Fruit fly (Drosophila melanogaster) whole organism, prepupa: Measurements from ENCODE around the gene Snapin.

ENCODE experiments used
- Blimp-1 ChIP-seq: fragments of 200-800 bp; sonication (Bioruptor generic); optimal IDR thresholded peaks from 3 replicates; lab custom pipeline; 2017; ENCODE audit warnings: missing biosample characterization, missing genetic modification characterization, mild to moderate bottlenecking, moderate library complexity, missing genetic modification reagents
- CG10631 ChIP-seq: fragments of 200-800 bp; sonication (Bioruptor generic); optimal IDR thresholded peaks from 2 replicates; lab custom pipeline; 2016; ENCODE audit warnings: missing biosample characterization, missing genetic modification characterization
- CG10669 ChIP-seq: fragments of 200-800 bp; sonication (Bioruptor generic); optimal IDR thresholded peaks from 3 replicates; lab custom pipeline; 2018; ENCODE audit warnings: missing biosample characterization, mild to moderate bottlenecking, missing genetic modification characterization, moderate library complexity
- CG11294 ChIP-seq: fragments of 200-800 bp; sonication (Bioruptor generic); IDR thresholded peaks from 2 replicates; pipeline ENCODE4 v1.3.6; 2022; ENCODE audit warnings: missing biosample characterization, missing genetic modification characterization
- CG11762 ChIP-seq: fragments of 200-800 bp; sonication (Bioruptor generic); optimal IDR thresholded peaks from 3 replicates; lab custom pipeline; 2016; ENCODE audit warnings: missing biosample characterization, missing genetic modification characterization; ENCODE audit not compliant: insufficient read depth
- CG11902 ChIP-seq: fragments of 200-800 bp; sonication (Bioruptor generic); optimal IDR thresholded peaks from 3 replicates; lab custom pipeline; 2016; ENCODE audit warnings: missing biosample characterization, missing genetic modification characterization
- CG1621 ChIP-seq: fragments of 200-800 bp; sonication (Bioruptor generic); optimal IDR thresholded peaks from 3 replicates; lab custom pipeline; 2018; ENCODE audit warnings: missing biosample characterization, mild to moderate bottlenecking, missing genetic modification characterization
- CG16779 ChIP-seq: fragments of 200-800 bp; sonication (Bioruptor generic); optimal IDR thresholded peaks from 3 replicates; lab custom pipeline; 2017; ENCODE audit warnings: missing biosample characterization, mild to moderate bottlenecking, missing genetic modification characterization
- CG3032 ChIP-seq: fragments of 200-800 bp; optimal IDR thresholded peaks from 2 replicates; lab custom pipeline; 2019; ENCODE audit warnings: missing biosample characterization, mild to moderate bottlenecking, missing genetic modification characterization, moderate library complexity
- CG34406 ChIP-seq: fragments of 200-800 bp; sonication (Bioruptor generic); optimal IDR thresholded peaks from 3 replicates; lab custom pipeline; 2016; ENCODE audit warnings: missing biosample characterization, missing genetic modification characterization
- CG3919 ChIP-seq: fragments of 200-800 bp; sonication (Bioruptor generic); optimal IDR thresholded peaks from 3 replicates; lab custom pipeline; 2016; ENCODE audit warnings: missing biosample characterization, missing genetic modification characterization
- CG4318 ChIP-seq: fragments of 200-800 bp; sonication (Bioruptor generic); optimal IDR thresholded peaks from 3 replicates; lab custom pipeline; 2017; ENCODE audit warnings: missing biosample characterization, mild to moderate bottlenecking, missing genetic modification characterization
- CG6163 ChIP-seq: fragments of 200-800 bp; sonication (Bioruptor generic); IDR thresholded peaks from 3 replicates; pipeline ENCODE4 v1.3.6; 2022; ENCODE audit warnings: missing biosample characterization, missing genetic modification characterization
- CG6276 ChIP-seq: fragments of 200-800 bp; sonication (Bioruptor generic); optimal IDR thresholded peaks from 2 replicates; lab custom pipeline; 2017; ENCODE audit warnings: missing biosample characterization, mild to moderate bottlenecking, missing genetic modification characterization
- CG6792 ChIP-seq: fragments of 200-800 bp; sonication (Bioruptor generic); optimal IDR thresholded peaks from 3 replicates; lab custom pipeline; 2016; ENCODE audit warnings: missing biosample characterization, missing genetic modification characterization
- CG6808 ChIP-seq: fragments of 200-800 bp; sonication (Bioruptor generic); optimal IDR thresholded peaks from 3 replicates; lab custom pipeline; 2017; ENCODE audit warnings: missing biosample characterization, missing genetic modification characterization, mild to moderate bottlenecking, moderate library complexity, missing genetic modification reagents
- CG6854 ChIP-seq: fragments of 200-800 bp; sonication (Bioruptor generic); optimal IDR thresholded peaks from 2 replicates; lab custom pipeline; 2017; ENCODE audit warnings: missing biosample characterization, mild to moderate bottlenecking, missing genetic modification characterization
- CG8319 ChIP-seq: fragments of 200-800 bp; sonication (Bioruptor generic); optimal IDR thresholded peaks from 3 replicates; lab custom pipeline; 2016; ENCODE audit warnings: missing biosample characterization, missing genetic modification characterization
- Eip75B ChIP-seq: fragments of 200-800 bp; sonication (Bioruptor generic); optimal IDR thresholded peaks from 3 replicates; lab custom pipeline; 2016; ENCODE audit warnings: missing biosample characterization, missing genetic modification characterization
- Eip78C ChIP-seq: fragments of 200-800 bp; sonication (Bioruptor generic); peaks from one replicate; lab custom pipeline; 2016; ENCODE audit warnings: missing biosample characterization, missing genetic modification characterization
- Eip93F ChIP-seq: fragments of 200-800 bp; sonication (Bioruptor generic); optimal IDR thresholded peaks from 2 replicates; lab custom pipeline; 2016; ENCODE audit warnings: missing biosample characterization, mild to moderate bottlenecking, missing genetic modification characterization
- Ets21C ChIP-seq: fragments of 200-800 bp; sonication (Bioruptor generic); optimal IDR thresholded peaks from 3 replicates; lab custom pipeline; 2016; ENCODE audit warnings: missing biosample characterization, missing genetic modification characterization
- Ets96B ChIP-seq: fragments of 200-800 bp; optimal IDR thresholded peaks from 2 replicates; lab custom pipeline; 2019; ENCODE audit warnings: missing biosample characterization, mild to moderate bottlenecking, missing genetic modification characterization, moderate library complexity
- Gug ChIP-seq: fragments of 200-800 bp; sonication (Bioruptor generic); IDR thresholded peaks from 2 replicates; pipeline ENCODE4 v1.3.6; 2022; ENCODE audit warnings: missing biosample characterization, missing genetic modification characterization
- Hr38 ChIP-seq: sonication (Bioruptor generic); optimal IDR thresholded peaks from 2 replicates; lab custom pipeline; 2016; ENCODE audit warnings: missing biosample characterization, missing genetic modification characterization
- Lpt ChIP-seq: fragments of 200-800 bp; sonication (Bioruptor generic); optimal IDR thresholded peaks from 3 replicates; lab custom pipeline; 2016; ENCODE audit warnings: missing biosample characterization, missing genetic modification characterization
- Met ChIP-seq: fragments of 200-800 bp; sonication (Bioruptor generic); optimal IDR thresholded peaks from 3 replicates; lab custom pipeline; 2016; ENCODE audit warnings: missing biosample characterization, missing genetic modification characterization
- Smox ChIP-seq: fragments of 200-800 bp; sonication (Bioruptor generic); optimal IDR thresholded peaks from 3 replicates; lab custom pipeline; 2016; ENCODE audit warnings: missing biosample characterization, missing genetic modification characterization
- Sox102F ChIP-seq: fragments of 200-800 bp; sonication (Bioruptor generic); optimal IDR thresholded peaks from 2 replicates; lab custom pipeline; 2016; ENCODE audit warnings: missing biosample characterization, mild to moderate bottlenecking, missing genetic modification characterization
- cyc ChIP-seq: fragments of 200-800 bp; sonication (Bioruptor generic); optimal IDR thresholded peaks from 3 replicates; lab custom pipeline; 2016; ENCODE audit warnings: missing biosample characterization, missing genetic modification characterization
- dac ChIP-seq: fragments of 200-800 bp; sonication (Bioruptor generic); optimal IDR thresholded peaks from 2 replicates; lab custom pipeline; 2017; ENCODE audit warnings: missing biosample characterization, mild to moderate bottlenecking, missing genetic modification characterization
- dsx ChIP-seq: fragments of 200-800 bp; optimal IDR thresholded peaks from 3 replicates; lab custom pipeline; 2019; ENCODE audit warnings: missing biosample characterization, mild to moderate bottlenecking, missing genetic modification characterization, moderate library complexity; ENCODE audit not compliant: poor library complexity, severe bottlenecking
- eg ChIP-seq: fragments of 200-800 bp; sonication (Bioruptor generic); IDR thresholded peaks from 3 replicates; pipeline ENCODE4 v1.3.6; 2022; ENCODE audit warnings: missing biosample characterization, missing genetic modification characterization
- fd85E ChIP-seq: fragments of 200-800 bp; sonication (Bioruptor generic); optimal IDR thresholded peaks from 3 replicates; lab custom pipeline; 2016; ENCODE audit warnings: missing biosample characterization, missing genetic modification characterization
- net ChIP-seq: fragments of 200-800 bp; sonication (Bioruptor generic); optimal IDR thresholded peaks from 3 replicates; lab custom pipeline; 2016; ENCODE audit warnings: missing biosample characterization, missing genetic modification characterization
- pdm3 ChIP-seq: fragments of 200-800 bp; sonication (Bioruptor generic); optimal IDR thresholded peaks from 3 replicates; lab custom pipeline; 2016; ENCODE audit warnings: missing biosample characterization, missing genetic modification characterization
- svp ChIP-seq: fragments of 200-800 bp; sonication (Bioruptor generic); peaks from one replicate; lab custom pipeline; 2016; ENCODE audit warnings: missing biosample characterization, missing genetic modification characterization
- topi ChIP-seq: fragments of 200-800 bp; sonication (Bioruptor generic); optimal IDR thresholded peaks from 3 replicates; lab custom pipeline; 2016; ENCODE audit warnings: missing biosample characterization, missing genetic modification characterization
- vri ChIP-seq: fragments of 200-800 bp; sonication (Bioruptor generic); optimal IDR thresholded peaks from 3 replicates; lab custom pipeline; 2016; ENCODE audit warnings: missing biosample characterization, mild to moderate bottlenecking, missing genetic modification characterization

Snapin gene

DNA sequence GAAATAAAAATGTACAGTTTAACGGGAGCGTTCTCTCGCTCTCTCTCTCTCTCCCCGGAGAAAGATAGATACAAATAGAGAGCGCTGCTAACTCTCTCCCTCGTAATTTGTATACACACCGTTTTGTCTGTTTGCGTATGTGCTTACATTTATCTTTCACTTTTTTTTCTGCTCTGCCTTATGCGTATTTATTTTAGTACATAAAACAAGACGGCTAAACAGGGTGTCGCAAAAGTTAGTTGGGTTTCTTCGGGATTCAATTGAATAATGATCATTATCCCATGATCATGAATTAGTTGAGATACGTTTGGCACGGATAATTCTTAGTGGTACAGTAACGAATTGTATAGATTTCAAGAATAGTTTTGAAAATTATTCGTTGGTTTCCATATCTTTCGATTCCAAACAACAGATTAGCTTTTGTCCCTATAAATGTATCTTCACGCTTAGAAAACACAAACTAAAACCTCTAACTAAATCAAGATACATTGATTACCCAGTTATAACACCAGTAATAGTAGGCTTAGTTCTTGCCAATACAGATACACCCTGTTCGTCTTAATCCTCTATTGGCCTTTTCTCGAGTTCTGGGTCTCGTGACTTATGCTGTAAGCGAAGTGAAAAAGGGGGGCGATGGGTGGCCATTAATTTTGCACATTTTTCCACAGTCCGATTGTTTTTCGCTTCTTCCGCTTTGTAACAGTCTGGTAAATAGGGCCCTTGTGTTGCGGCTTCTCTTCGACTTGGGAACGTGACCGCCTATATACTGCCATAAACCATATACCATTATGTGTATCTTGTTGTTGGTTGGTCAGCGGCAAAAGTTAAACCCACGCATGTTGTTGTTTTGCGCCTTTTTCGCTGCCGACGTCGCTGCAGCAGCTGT, 4.8 kb downstream of the Snapin start (continued):
- TF ChIP-seq cyc (GFP tag; lab: Kevin White, UChicago) (peak; percentile 64), Eip75B (GFP tag; lab: Kevin White, UChicago) (peak; percentile 92), vri (GFP tag; lab: Kevin White, UChicago) (no peak), Blimp-1 (GFP tag; lab: Kevin White, UChicago) (peak; percentile 80), CG6276 (GFP tag; lab: Kevin White, UChicago) (peak; percentile 95), CG8319 (peak; percentile 81), Smox (GFP tag; lab: Kevin White, UChicago) (peak; percentile 74), CG6808 (GFP tag; lab: Kevin White, UChicago) (peak; percentile 90), Ets96B (tag; lab: Kevin White, UChicago) (peak; percentile 86), CG11294 (GFP tag; lab: Robert Waterston, UW) (no peak), fd85E (GFP tag; lab: Kevin White, UChicago) (peak; percentile 35), Ets21C (GFP tag; lab: Kevin White, UChicago) (peak; percentile 68), CG10631 (GFP tag; lab: Kevin White, UChicago) (peak; percentile 91), dsx (GFP tag; lab: Kevin White, UChicago) (peak; percentile 77), pdm3 (GFP tag; lab: Kevin White, UChicago) (peak; percentile 89), Lpt (GFP tag; lab: Kevin White, UChicago) (peak; percentile 67), CG10669 (peak; percentile 92), CG34406 (GFP tag; lab: Kevin White, UChicago) (peak; percentile 90), Eip93F (GFP tag; lab: Kevin White, UChicago) (peak; percentile 40), Met (GFP tag; lab: Kevin White, UChicago) (peak; percentile 92), CG16779 (tag; lab: Kevin White, UChicago) (peak; percentile 80), CG11902 (GFP tag; lab: Kevin White, UChicago) (peak; percentile 68), CG6163 (GFP tag; lab: Robert Waterston, UW) (no peak), Eip78C (GFP tag; lab: Kevin White, UChicago) (peak; percentile 98), Sox102F (GFP tag; lab: Kevin White, UChicago) (peak; percentile 79), net (GFP tag; lab: Kevin White, UChicago) (peak; percentile 91)

DNA sequence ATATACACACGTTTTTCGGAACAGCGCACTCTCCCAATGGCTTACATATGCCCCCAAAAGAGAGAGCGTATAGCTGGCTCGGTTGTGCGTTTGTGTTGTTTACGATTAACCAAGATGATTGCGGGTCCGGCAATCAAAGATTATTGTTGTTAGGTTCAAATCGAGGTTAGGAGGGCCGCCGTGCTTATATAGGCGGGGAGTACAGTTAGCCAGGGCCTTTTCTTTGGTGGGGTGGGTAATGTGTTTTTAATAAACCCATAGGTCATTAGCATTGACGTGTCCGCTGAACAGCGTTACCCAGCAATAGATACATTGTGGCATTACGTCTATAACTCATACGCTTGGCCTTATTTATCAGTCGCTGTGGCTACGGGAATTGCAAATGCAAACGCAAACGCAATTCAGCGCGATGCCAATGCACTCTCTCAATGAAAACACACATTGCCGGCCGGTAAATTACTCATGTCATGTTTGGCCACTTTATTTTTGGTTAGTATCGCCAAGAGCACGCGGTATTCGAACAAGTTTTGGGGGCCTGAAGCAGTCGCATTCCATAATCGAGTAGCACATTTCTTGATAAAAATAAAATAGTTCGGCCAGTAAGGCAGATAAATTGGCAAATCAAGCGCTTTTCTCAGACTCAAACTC, 5.6 kb downstream of the Snapin start:
- TF ChIP-seq vri (GFP tag; lab: Kevin White, UChicago) (peak; percentile 40), dsx (GFP tag; lab: Kevin White, UChicago) (no peak), svp (peak; percentile 62), CG3919 (GFP tag; lab: Kevin White, UChicago) (no peak)

DNA sequence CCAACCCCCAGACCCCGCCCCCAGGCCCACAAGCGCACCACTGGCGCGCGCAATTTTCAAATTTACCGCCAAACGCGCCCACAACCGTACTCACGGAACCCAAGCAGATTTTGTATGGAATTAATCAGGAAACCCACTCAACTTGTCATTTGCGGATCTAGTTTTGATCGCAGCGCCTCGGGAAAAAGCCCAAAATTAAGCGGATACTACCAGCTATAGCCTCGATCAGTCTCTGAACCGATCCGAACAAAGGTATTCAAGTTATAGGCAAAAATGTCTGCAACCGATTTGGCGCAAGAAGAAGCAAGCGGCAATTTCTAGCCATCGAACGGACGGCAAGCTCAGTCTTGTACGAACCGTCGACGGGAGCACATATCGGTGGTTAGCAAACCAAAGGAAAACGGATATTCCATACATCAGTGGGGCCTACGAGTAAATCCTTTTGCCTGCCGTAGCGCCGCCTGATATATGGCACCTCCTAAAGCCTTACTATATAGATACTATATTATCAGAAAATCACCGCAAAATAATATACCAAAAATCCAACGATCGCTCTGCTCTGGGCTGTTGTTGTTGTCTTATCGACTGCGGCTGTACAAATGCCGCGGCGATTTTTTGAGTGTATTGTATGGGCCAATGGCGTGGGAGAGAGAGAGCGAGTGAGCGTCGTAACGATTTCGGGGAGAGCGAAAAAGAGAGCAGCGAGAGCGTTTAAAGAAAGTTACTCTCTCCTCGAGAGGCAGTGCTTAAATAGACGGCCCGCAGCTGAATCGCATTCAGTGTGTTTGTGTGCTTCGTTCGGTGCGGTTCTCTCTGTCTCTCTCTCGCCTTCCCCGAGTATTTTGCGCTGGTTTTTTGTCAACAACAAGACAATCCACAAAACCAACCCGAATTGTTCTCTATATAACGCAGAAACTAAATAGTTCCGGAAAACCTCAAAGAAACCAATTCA, 6.7 kb downstream of the Snapin start, which contains the start of gene Pgk:
Pgk (minus strand) TSS at position 609 of the 952 bp plus-strand sequence.
- peak; percentile 44 for TF ChIP-seq CG6792 (GFP tag; lab: Kevin White, UChicago)
- TF ChIP-seq Hr38 (GFP tag; lab: Kevin White, UChicago) = no peak
- peak; percentile 67 for TF ChIP-seq Eip93F (GFP tag; lab: Kevin White, UChicago)
- no peak for TF ChIP-seq Blimp-1 (GFP tag; lab: Kevin White, UChicago)
- peak; percentile 92 for TF ChIP-seq svp
- no peak for TF ChIP-seq eg
- TF ChIP-seq fd85E (GFP tag; lab: Kevin White, UChicago) = peak; percentile 66
- peak; percentile 72 for TF ChIP-seq Smox (GFP tag; lab: Kevin White, UChicago)
- TF ChIP-seq Eip78C (GFP tag; lab: Kevin White, UChicago) = peak; percentile 91
- TF ChIP-seq CG6854 (GFP tag; lab: Kevin White, UChicago) = peak; percentile 93
- TF ChIP-seq pdm3 (GFP tag; lab: Kevin White, UChicago) = peak; percentile 48
- TF ChIP-seq CG10669 = peak; percentile 41
- peak; percentile 72 for TF ChIP-seq topi (GFP tag; lab: Kevin White, UChicago)
- TF ChIP-seq CG10631 (GFP tag; lab: Kevin White, UChicago) = peak; percentile 38
- TF ChIP-seq CG1621 = peak; percentile 61
- TF ChIP-seq dsx (GFP tag; lab: Kevin White, UChicago) = peak; percentile 34
- TF ChIP-seq vri (GFP tag; lab: Kevin White, UChicago) = peak; percentile 85
- TF ChIP-seq dac (GFP tag; lab: Kevin White, UChicago) = peak; percentile 46
- TF ChIP-seq CG11902 (GFP tag; lab: Kevin White, UChicago) = no peak
- peak; percentile 12 for TF ChIP-seq CG4318
- peak; percentile 47 for TF ChIP-seq CG11762
- TF ChIP-seq Gug (GFP tag; lab: Robert Waterston, UW) = no peak
- TF ChIP-seq CG3032 (tag; lab: Kevin White, UChicago) = peak; percentile 52
- peak; percentile 50 for TF ChIP-seq CG6808 (GFP tag; lab: Kevin White, UChicago)
